Worm (Caenorhabditis elegans): Measurements from ENCODE around the gene T25E4.2.

The T25E4.2 gene

DNA sequence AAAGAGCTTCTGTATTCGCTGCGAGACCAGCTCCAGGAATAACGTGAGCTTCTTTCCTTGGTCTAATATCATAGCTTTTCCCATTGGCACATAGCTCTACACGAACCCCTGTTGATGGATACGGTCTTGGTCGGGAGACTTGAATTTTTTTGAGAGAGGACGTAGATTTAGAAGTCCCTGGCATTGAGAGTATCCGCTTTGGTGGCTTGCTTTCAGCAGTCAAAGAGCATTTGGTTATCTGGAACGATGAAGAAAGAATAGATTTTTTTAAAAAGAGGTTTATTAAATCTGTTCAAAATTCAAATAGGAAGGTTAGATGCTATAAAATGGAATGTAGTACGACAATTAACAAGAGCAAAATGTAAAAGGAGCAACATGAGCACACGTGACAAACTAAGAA lies 7.5 kb upstream of the T25E4.2 start, which contains the start of gene C17G10.13:
TSS of gene C17G10.13 (minus strand) at position 101 of the 400 bp plus-strand sequence.
- TF ChIP-seq unc-62 (GFP tag; optimal IDR thresholded peaks at IDR 0.05) = no peak

DNA sequence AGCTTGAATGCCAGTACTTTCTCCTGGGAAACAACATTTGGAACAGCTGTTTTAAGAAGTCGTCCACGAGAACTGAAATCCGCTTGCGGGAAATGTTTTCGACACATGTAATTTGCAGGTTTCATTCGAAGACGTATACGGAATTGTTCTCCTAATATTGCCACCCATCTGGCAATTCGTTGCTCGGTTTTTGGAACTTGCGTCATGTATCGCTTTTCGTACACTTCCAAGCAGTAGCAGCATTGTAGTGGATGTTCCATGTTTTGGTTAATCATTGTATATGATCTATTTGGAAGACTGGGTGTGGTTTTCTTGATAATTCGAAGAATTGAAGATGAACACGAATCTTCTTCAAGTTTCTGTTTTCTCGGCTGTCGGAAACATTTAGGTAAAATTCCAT lies 5.6 kb upstream of the T25E4.2 start:
- no peak for TF ChIP-seq unc-62 (GFP tag; optimal IDR thresholded peaks at IDR 0.05)

DNA sequence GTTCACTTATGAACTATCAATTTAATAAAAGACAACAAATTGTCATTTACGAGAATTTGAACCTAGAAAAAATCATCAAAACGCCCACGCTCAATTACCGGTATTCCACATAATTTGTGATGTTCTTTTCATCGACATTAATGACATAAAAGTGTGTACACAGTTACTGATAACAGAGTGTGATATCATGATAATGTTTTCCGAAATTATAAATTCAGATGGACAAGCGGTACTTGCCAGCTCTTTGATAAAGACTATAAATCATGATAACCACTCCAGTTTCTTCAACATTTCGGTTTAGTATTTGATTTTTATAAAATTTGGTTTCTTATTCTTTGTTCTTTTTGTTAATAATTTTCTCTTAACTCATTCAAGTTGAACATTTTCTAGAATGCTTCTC lies 3.6 kb upstream of the T25E4.2 start, which contains the start of gene lys-8:
TSS of gene lys-8 (plus strand) at position 391 of the 400 bp plus-strand sequence.
- no peak for TF ChIP-seq unc-62 (GFP tag; optimal IDR thresholded peaks at IDR 0.05)

DNA sequence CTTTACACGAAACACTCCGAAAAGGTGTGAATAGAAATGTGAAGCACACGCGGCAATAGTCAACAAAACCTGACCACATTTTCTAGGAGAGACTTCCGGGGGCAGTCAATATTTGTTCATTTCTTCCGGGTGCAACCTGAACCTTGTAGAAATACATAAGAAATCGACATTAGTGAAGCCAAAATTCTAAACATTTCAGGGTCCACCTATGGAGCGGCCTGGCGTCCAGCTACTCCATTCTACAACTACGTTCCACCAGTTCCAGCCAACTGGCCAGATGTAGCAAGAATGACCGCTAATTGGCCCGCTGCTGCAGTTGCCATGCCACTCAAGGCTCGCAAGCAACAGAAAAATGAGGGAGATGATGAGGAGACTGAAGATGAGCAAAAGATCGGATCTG lies 3.0 kb downstream of the T25E4.2 start:
- TF ChIP-seq unc-62 (GFP tag; optimal IDR thresholded peaks at IDR 0.05) = no peak

DNA sequence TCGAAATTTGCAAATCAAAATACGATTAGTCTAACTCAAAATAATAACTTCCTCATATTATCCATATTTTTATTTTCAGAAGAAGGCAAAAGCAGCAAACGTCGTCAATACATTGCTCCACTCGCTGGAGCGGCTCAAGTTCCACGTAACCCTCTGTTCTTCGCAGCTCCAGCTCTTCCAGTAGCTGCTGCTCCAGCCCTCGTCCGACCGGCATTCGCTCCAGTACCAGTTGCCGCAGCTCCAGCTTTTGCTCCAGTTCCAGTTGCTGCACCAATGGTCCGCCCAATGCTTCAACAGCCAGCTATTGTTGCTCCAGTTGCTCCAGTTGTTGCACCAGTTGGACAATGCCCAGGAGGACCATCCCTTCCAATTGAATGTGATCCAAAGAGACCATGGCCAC lies 3.5 kb downstream of the T25E4.2 start:
- no peak for TF ChIP-seq unc-62 (GFP tag; optimal IDR thresholded peaks at IDR 0.05)

DNA sequence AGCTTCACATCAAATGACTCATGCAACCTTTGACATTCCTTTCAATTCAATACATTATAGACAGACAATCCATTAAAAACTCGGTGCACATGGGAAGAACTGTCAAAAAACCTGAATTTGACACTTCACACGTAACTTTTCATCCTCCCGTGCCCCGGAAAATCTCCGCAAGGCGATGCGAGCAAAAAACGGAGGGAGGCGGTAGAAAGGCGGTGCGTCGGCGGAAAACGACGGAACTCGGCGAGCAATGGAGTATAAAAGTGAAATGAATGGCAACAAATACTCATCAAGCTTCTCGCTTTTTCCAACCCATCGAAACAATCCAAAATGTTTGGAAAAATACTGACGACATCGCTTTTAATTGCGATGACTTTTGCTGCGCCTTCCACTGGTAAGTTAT lies 4.2 kb downstream of the T25E4.2 start, which contains the start of gene T25E4.1:
TSS of gene T25E4.1 (plus strand) at position 301 of the 400 bp plus-strand sequence.
- TF ChIP-seq unc-62 (GFP tag; optimal IDR thresholded peaks at IDR 0.05) = no peak

DNA sequence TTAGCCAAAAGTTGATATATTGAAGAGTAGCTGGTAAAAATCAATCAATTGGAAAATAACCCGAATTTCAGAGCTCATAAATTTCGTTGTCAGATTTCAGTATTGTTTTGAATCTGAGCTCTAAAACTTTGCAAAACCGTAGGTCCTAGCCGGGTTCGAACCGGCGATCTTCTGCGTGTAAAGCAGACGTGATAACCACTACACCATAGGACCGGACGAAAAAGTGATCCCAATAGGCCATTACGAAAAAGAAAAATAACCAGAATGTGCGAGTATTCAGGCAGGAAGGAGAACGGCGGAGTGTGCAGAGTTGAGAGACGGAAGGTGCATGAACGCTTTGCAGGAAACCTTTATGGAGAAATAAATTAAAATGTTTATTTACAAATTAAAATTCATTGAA lies 5.1 kb downstream of the T25E4.2 start:
- TF ChIP-seq unc-62 (GFP tag; optimal IDR thresholded peaks at IDR 0.05) = no peak

DNA sequence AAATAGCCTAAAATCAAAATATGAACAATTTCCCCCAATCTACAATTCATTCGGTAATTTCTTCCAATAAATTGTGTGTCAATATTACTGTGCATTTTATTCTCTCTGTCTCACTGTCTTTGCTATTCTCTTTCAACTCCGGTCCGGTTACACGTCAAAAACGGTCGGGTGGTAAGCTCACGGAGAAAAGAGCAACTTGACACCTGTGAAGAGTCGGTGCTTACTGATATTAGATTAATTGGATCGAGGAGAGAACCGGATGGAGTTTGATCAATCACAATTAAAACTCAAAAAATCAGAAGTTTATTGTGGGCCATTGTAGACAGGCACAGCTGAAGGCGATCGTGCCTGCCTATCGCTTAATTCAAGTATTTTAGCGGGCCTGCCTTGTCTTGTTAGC lies 7.3 kb downstream of the T25E4.2 start:
- TF ChIP-seq unc-62 (GFP tag; optimal IDR thresholded peaks at IDR 0.05) = no peak

DNA sequence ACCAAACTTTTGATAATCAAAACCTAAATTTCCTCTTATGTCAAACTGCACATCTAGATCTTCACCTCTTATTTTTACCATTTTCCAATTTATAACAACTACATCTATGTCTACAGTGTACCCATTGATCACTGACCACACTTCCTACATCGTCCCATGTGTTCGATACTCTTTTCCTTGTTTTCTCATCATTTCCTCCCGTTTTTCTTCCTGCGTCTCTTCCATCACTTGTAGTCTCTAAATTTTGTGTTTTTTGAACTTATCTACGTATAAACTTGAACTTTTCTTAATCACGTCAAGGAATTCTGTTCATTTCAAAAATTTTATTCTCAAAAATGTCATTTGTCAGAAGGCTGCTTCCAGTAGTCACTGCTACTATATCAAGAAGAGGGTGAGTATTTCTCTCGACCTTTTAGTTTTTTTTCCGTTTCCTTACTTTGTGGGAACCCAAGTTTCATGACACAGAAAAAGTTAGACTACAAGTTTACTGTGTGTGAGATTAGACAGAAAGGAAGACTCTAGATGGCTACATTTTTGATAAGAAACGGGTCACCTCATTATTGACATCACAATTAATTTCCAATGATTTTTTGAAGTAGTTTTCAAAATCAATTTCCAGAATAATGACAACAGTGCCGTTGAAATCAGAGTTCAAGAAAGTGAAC lies 10.0 kb downstream of the T25E4.2 start:
- no peak for TF ChIP-seq unc-62 (GFP tag; optimal IDR thresholded peaks at IDR 0.05)

DNA sequence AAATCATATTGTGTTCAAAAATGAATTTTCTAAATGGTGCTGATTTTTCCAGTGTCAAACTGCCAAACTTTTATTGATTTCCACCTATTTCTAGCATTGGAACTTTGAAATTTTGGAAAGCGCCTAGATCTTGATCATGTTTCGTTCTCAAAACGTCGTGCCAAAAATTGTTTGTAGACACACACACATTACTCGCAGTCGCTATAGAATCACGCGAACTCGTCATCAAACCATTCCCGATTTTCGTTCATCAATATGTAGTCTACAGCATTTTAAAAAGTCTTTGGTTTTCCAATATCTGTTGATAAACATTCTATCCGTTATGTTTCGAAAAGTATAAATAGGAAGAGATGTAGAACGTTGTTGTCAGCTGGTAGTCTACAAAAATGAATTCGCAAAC lies 11.9 kb downstream of the T25E4.2 start, which contains the start of the genes C17C3.1 and C17C3.15:
TSS of gene C17C3.1 (plus strand) at position 301 of the 400 bp plus-strand sequence.
TSS of gene C17C3.15 (plus strand) at position 383 of the 400 bp plus-strand sequence.
- TF ChIP-seq unc-62 (GFP tag; optimal IDR thresholded peaks at IDR 0.05) = no peak

DNA sequence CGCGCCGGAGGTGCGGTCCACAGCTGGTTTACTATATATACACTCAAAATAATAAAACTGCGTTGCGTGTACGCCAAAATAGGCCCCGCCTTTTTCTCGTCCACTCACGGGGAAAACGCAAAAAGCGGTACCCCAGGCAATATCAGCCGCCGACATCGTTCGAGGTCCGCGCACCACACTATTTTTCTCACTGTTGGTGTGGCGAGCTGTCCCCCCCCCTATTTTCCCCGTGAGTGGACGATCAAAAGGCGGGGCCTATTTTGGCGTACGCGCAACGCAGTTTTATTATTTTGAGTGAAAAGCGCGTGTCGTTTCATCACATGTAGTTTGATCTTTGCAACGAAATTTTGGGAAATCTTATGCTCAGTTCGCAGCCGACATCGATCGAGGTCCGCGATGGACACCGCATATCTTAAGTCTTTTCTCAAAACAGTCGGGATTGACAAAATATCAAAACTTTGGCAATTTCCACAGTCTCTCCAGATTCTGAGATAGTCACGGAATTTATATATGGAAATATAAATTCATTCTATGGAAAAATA lies 17.1 kb downstream of the T25E4.2 start:
- TF ChIP-seq unc-62 (GFP tag; optimal IDR thresholded peaks at IDR 0.05) = no peak

DNA sequence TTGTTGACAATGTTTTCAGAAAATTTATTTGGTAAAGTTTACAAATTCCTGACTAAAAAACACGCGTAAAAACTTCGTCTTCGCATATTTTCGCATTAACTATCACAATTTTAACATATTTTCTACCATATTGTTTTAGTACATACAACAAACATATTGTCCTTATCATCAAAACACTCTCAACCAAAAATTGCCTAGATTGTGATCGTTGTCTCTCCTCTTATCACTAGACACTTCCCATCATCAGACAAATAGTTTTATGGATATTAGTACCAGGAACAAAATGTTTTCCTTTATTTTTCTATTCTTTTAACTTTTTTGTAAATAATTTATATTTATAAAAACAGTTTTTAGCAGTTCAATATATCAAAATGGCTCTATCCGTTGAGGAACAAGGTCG lies 20.8 kb downstream of the T25E4.2 start, which contains the start of gene C17C3.3:
TSS of gene C17C3.3 (plus strand) at position 346 of the 400 bp plus-strand sequence.
- TF ChIP-seq unc-62 (GFP tag; optimal IDR thresholded peaks at IDR 0.05) = no peak

DNA sequence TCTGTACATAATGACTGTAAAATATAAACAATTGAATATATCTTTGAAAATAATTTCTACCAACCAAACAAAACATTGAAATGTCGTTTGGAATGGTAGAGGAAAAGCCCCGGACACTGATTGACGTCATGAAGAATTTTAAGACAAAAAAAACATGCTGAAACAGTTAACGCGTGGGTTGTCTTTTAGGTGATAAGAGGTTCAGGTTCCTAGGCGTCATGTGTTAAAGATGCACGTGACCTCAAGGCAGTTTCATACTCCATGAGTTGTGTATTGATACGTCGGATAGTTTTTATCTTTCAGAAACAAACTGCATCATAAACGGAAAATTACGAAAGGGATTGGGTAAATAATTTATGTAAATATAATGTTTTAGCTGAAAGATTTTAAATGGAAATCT lies 25.1 kb downstream of the T25E4.2 start:
- no peak for TF ChIP-seq unc-62 (GFP tag; optimal IDR thresholded peaks at IDR 0.05)

DNA sequence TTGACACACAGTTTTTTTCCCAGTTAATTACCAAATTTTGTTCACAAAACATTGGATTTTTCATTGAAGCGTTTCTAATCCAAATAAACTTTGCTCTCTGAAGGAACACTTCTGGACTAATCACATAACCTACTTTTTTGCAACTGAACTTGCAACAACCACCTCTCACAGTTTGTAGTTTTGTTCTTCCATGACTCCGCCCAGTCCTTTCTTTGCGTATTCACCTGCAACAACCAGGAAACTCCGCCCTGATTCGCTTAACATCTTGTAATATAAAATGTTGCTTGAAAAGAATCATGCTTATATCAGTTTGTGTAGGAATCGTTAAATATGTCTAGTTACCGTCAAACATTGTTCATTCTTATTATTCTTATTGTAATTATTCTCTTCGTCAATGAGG lies 25.8 kb downstream of the T25E4.2 start, which contains the start of gene ins-11:
TSS of gene ins-11 (plus strand) at position 301 of the 400 bp plus-strand sequence.
- no peak for TF ChIP-seq unc-62 (GFP tag; optimal IDR thresholded peaks at IDR 0.05)

DNA sequence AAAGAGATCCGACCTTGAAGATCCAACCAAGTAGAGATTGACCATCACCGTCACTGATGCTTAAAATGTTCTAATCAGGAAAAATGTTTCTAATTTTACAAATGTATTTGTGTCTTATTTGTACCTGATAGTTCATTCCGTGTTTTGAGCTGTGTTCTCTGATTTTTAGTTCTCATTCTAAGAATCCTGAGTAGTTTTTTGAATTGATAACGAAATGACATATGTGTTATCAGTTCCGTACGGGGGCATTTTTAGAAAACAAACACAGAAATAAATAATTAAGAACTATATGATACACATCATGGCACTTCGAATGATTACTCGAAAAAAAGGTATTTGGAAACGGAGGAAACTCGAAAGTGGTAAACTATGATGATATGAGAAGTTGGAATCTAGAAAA lies 26.7 kb downstream of the T25E4.2 start:
- no peak for TF ChIP-seq unc-62 (GFP tag; optimal IDR thresholded peaks at IDR 0.05)

DNA sequence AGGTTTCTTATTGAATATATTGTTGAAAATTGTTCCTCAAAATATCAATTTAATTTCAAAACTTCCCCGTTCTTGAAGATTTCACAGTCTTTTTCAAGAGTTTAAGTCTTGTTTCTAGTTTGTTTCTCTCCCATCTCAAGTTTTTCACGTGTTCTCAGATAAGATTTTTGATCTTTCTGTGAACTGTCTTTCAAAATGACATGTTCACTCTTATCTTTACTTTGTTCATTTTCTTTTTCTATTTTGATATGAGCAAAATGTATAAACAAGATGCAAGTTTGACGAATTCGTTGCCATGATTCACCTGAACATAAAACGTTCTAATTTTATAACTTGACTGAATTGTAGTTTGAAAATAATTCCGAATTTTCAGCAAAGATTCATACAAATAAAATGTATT lies 27.4 kb downstream of the T25E4.2 start:
- no peak for TF ChIP-seq unc-62 (GFP tag; optimal IDR thresholded peaks at IDR 0.05)

DNA sequence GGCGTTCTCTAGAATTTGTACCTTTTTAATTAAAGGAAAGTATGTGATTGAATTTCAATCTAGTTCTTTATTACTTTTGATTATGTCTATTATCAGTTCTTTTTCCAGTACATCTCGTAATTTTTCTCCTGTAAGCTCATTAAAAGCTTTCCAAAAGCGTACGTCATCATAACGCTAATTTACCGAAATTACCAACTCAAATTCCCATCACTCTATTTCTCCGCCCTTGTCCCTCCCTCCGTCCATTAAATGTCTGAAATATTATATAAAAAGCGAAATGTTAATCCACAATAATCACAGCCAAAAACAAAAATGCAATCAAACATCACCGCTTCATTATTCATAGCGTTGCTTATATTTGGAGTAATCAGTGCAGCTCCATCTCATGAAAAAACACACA lies 27.9 kb downstream of the T25E4.2 start, which contains the start of gene ins-12:
TSS of gene ins-12 (plus strand) at position 301 of the 400 bp plus-strand sequence.
- TF ChIP-seq unc-62 (GFP tag; optimal IDR thresholded peaks at IDR 0.05) = no peak

Measured in whole organism, dauer.